Fruit fly (Drosophila melanogaster): ENCODE measurements around the gene SMSr.

DNA sequence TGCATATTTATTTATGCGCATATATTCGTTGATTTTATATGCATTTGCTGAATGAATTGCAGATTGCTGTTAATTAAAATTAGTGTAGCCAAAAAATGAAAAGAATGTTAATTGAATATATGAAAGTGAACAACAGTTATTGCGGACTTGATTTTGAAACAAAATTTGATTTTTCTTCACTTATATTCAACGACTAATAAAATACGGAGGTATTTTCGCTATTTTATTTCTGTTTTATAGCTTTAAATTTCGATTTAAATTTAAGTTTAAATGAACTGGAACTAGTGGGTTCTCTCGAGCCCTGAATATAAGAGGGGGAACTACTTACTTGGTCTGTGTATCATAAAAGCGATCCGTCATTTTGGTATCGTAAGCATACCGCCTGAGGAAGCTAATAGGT is 14.8 kb upstream of the SMSr start, which contains the start of gene CG32379:
- no peak for TF ChIP-seq bab1 (GFP tag; optimal IDR thresholded peaks at IDR 0.05)
- TF ChIP-seq kay (GFP tag; ENCODE audit: borderline replicate concordance), result no peak
- no peak for TF ChIP-seq pad (GFP tag; optimal IDR thresholded peaks at IDR 0.05)
- TF ChIP-seq CG12768 (GFP tag; optimal IDR thresholded peaks at IDR 0.05), result no peak
- TF ChIP-seq CG1620 (GFP tag; optimal IDR thresholded peaks at IDR 0.05), result no peak
- no peak for TF ChIP-seq tj (GFP tag; optimal IDR thresholded peaks at IDR 0.05)
- no peak for TF ChIP-seq toe (GFP tag; optimal IDR thresholded peaks at IDR 0.05)
- no peak for TF ChIP-seq CG7101 (tag; optimal IDR thresholded peaks at IDR 0.05)
- TF ChIP-seq ovo (GFP tag; optimal IDR thresholded peaks at IDR 0.05), result no peak

All from whole organism, adult.